Worm (Caenorhabditis elegans): ENCODE data around the gene Y53F4B.24.

ce11 chrII:15167340-15167739 is 33.1 kb upstream of the Y53F4B.24 start, which contains the start of gene gst-28:
- TF ChIP-seq hmg-1.2 (GFP tag; IDR thresholded peaks at IDR 0.05) (no peak), tlf-1 (GFP tag; optimal IDR thresholded peaks at IDR 0.05) (no peak), dpl-1 (GFP tag; optimal IDR thresholded peaks at IDR 0.05) (no peak), nfya-1 (tag; optimal IDR thresholded peaks at IDR 0.05; ENCODE audit: borderline replicate concordance, insufficient read depth) (no peak), ama-1 (optimal IDR thresholded peaks at IDR 0.05) (no peak), ama-1 (GFP tag; optimal IDR thresholded peaks at IDR 0.05) (no peak), die-1 (tag; optimal IDR thresholded peaks at IDR 0.05) (no peak), unc-130 (GFP tag; optimal IDR thresholded peaks at IDR 0.05) (no peak)

All from whole organism, young adult.